Fruit fly (Drosophila melanogaster) whole organism, embryonic: ENCODE data around the gene ClC-c.

ENCODE experiments used
- ATbp ChIP-seq: fragments of 200-800 bp; sonication (Bioruptor generic); optimal IDR thresholded peaks from 2 replicates; lab custom pipeline; 2017; ENCODE audit warnings: missing biosample characterization, mild to moderate bottlenecking, missing genetic modification characterization, missing genetic modification reagents
- Adf1 ChIP-seq: fragments of 200-800 bp; sonication (Bioruptor generic); IDR thresholded peaks from 2 replicates; pipeline ENCODE4 v1.3.6; 2022; ENCODE audit warnings: missing biosample characterization, missing genetic modification characterization
- B-H1 ChIP-seq: fragments of 200-800 bp; sonication (Bioruptor generic); IDR thresholded peaks from 3 replicates; pipeline ENCODE4 v1.3.6; 2022; ENCODE audit warnings: missing biosample characterization, missing genetic modification characterization
- CG10147 ChIP-seq: fragments of 200-800 bp; sonication (Bioruptor generic); optimal IDR thresholded peaks from 2 replicates; lab custom pipeline; 2019; ENCODE audit warnings: missing biosample characterization, mild to moderate bottlenecking, missing genetic modification characterization, moderate library complexity
- CG10267 ChIP-seq: fragments of 200-800 bp; sonication (Bioruptor generic); optimal IDR thresholded peaks from 2 replicates; lab custom pipeline; 2018; ENCODE audit warnings: missing biosample characterization, mild to moderate bottlenecking, missing genetic modification characterization, moderate library complexity
- CG10321 ChIP-seq: fragments of 200-800 bp; sonication (Bioruptor generic); IDR thresholded peaks from 2 replicates; pipeline ENCODE4 v1.3.6; 2022; ENCODE audit warnings: missing biosample characterization, missing genetic modification characterization
- CG10654 ChIP-seq: fragments of 200-800 bp; sonication (Bioruptor generic); optimal IDR thresholded peaks from 2 replicates; lab custom pipeline; 2016; ENCODE audit warnings: missing biosample characterization, missing genetic modification characterization
- CG11247 ChIP-seq: fragments of 200-800 bp; sonication (Bioruptor generic); IDR thresholded peaks from 2 replicates; pipeline ENCODE4 v1.3.6; 2022; ENCODE audit warnings: missing biosample characterization, missing genetic modification characterization
- CG11560 ChIP-seq: fragments of 200-800 bp; sonication (Bioruptor generic); IDR thresholded peaks from 3 replicates; pipeline ENCODE4 v1.3.6; 2022; ENCODE audit warnings: missing biosample characterization, missing genetic modification characterization
- CG12942 ChIP-seq: fragments of 200-800 bp; sonication (Bioruptor generic); optimal IDR thresholded peaks from 3 replicates; lab custom pipeline; 2016; ENCODE audit warnings: missing biosample characterization, missing genetic modification characterization
- CG13287 ChIP-seq: fragments of 200-800 bp; sonication (Bioruptor generic); IDR thresholded peaks from 2 replicates; pipeline ENCODE4 v1.3.6; 2022; ENCODE audit warnings: missing biosample characterization, missing genetic modification characterization; ENCODE audit not compliant: partially characterized antibody
- CG15479 ChIP-seq: fragments of 200-800 bp; sonication (Bioruptor generic); optimal IDR thresholded peaks from 3 replicates; lab custom pipeline; 2019; ENCODE audit warnings: missing biosample characterization, mild to moderate bottlenecking, missing genetic modification characterization, moderate library complexity
- CG17568 ChIP-seq: fragments of 200-800 bp; sonication (Bioruptor generic); optimal IDR thresholded peaks from 2 replicates; lab custom pipeline; 2018; ENCODE audit warnings: missing biosample characterization, mild to moderate bottlenecking, missing genetic modification characterization, moderate library complexity
- CG1792 ChIP-seq: fragments of 200-800 bp; sonication (Bioruptor generic); optimal IDR thresholded peaks from 2 replicates; lab custom pipeline; 2016; ENCODE audit warnings: missing biosample characterization, missing genetic modification characterization
- CG31224 ChIP-seq: fragments of 200-800 bp; sonication (Bioruptor generic); IDR thresholded peaks from 2 replicates; pipeline ENCODE4 v1.3.6; 2022; ENCODE audit warnings: missing biosample characterization, missing genetic modification characterization
- CG4404 ChIP-seq: fragments of 200-800 bp; sonication (Bioruptor generic); IDR thresholded peaks from 2 replicates; pipeline ENCODE4 v1.3.6; 2022; ENCODE audit warnings: missing biosample characterization, missing genetic modification characterization
- CG4424 ChIP-seq: fragments of 200-800 bp; sonication (Bioruptor generic); optimal IDR thresholded peaks from 3 replicates; lab custom pipeline; 2016; ENCODE audit warnings: missing biosample characterization, missing genetic modification characterization
- CG5953 ChIP-seq: fragments of 200-800 bp; sonication (Bioruptor generic); IDR thresholded peaks from 2 replicates; pipeline ENCODE4 v1.3.6; 2022; ENCODE audit warnings: missing biosample characterization, missing genetic modification characterization
- CG6689 ChIP-seq: fragments of 200-800 bp; sonication (Bioruptor generic); IDR thresholded peaks from 2 replicates; pipeline ENCODE4 v1.3.6; 2022; ENCODE audit warnings: missing biosample characterization, missing genetic modification characterization
- CG6813 ChIP-seq: fragments of 200-800 bp; sonication (Bioruptor generic); optimal IDR thresholded peaks from 2 replicates; lab custom pipeline; 2017; ENCODE audit warnings: missing biosample characterization, missing genetic modification characterization, mild to moderate bottlenecking, moderate library complexity, missing genetic modification reagents
- CG6854 ChIP-seq: fragments of 200-800 bp; sonication (Bioruptor generic); optimal IDR thresholded peaks from 3 replicates; lab custom pipeline; 2017; ENCODE audit warnings: missing biosample characterization, mild to moderate bottlenecking, missing genetic modification characterization
- CG7372 ChIP-seq: fragments of 200-800 bp; sonication (Bioruptor generic); IDR thresholded peaks from 2 replicates; pipeline ENCODE4 v1.3.6; 2022; ENCODE audit warnings: missing biosample characterization, missing genetic modification characterization
- CG8359 ChIP-seq: fragments of 200-800 bp; sonication (Bioruptor generic); optimal IDR thresholded peaks from 2 replicates; lab custom pipeline; 2017; ENCODE audit warnings: missing biosample characterization, mild to moderate bottlenecking, missing genetic modification characterization, borderline replicate concordance
- Dad ChIP-seq: fragments of 200-800 bp; sonication (Bioruptor generic); optimal IDR thresholded peaks from 3 replicates; lab custom pipeline; 2016; ENCODE audit warnings: missing biosample characterization, missing genetic modification characterization
- Dip2 ChIP-seq: fragments of 200-800 bp; sonication (Bioruptor generic); IDR thresholded peaks from 2 replicates; pipeline ENCODE4 v1.3.6; 2022; ENCODE audit warnings: missing biosample characterization, missing genetic modification characterization
- H2.0 ChIP-seq: fragments of 200-800 bp; sonication (Bioruptor generic); IDR thresholded peaks from 2 replicates; pipeline ENCODE4 v1.3.6; 2022; ENCODE audit warnings: missing biosample characterization, missing genetic modification characterization
- HHEX ChIP-seq: fragments of 200-800 bp; sonication (Bioruptor generic); optimal IDR thresholded peaks from 3 replicates; lab custom pipeline; 2017; ENCODE audit warnings: missing biosample characterization, mild to moderate bottlenecking, missing genetic modification characterization, missing genetic modification reagents
- HLH4C ChIP-seq: fragments of 200-800 bp; sonication (Bioruptor generic); IDR thresholded peaks from 3 replicates; pipeline ENCODE4 v1.3.6; 2022; ENCODE audit warnings: missing biosample characterization, missing genetic modification characterization; ENCODE audit not compliant: partially characterized antibody
- HmgD ChIP-seq: fragments of 200-800 bp; sonication (Bioruptor generic); optimal IDR thresholded peaks from 3 replicates; lab custom pipeline; 2016; ENCODE audit warnings: missing biosample characterization, missing genetic modification characterization
- Lim3 ChIP-seq: fragments of 200-800 bp; sonication (Bioruptor generic); IDR thresholded peaks from 2 replicates; pipeline ENCODE4 v1.3.6; 2022; ENCODE audit warnings: missing biosample characterization, missing genetic modification characterization
- Med ChIP-seq: fragments of 200-800 bp; sonication (Bioruptor generic); peaks from one replicate; lab custom pipeline; 2016; ENCODE audit warnings: missing biosample characterization, missing genetic modification characterization, mild to moderate bottlenecking, inconsistent platforms, moderate library complexity
- Nf-YB ChIP-seq: fragments of 200-800 bp; sonication (Bioruptor generic); optimal IDR thresholded peaks from 3 replicates; lab custom pipeline; 2019; ENCODE audit warnings: missing biosample characterization, mild to moderate bottlenecking, missing genetic modification characterization, moderate library complexity
- Oli ChIP-seq: fragments of 200-800 bp; sonication (Bioruptor generic); optimal IDR thresholded peaks from 2 replicates; lab custom pipeline; 2018; ENCODE audit warnings: missing biosample characterization, mild to moderate bottlenecking, missing genetic modification characterization, moderate library complexity
- Taf1 ChIP-seq: fragments of 200-800 bp; sonication (Bioruptor generic); IDR thresholded peaks from 2 replicates; pipeline ENCODE4 v1.3.6; 2022; ENCODE audit warnings: missing biosample characterization, missing genetic modification characterization
- abd-A ChIP-seq: fragments of 200-800 bp; sonication (Bioruptor generic); optimal IDR thresholded peaks from 3 replicates; lab custom pipeline; 2019; ENCODE audit warnings: missing biosample characterization, mild to moderate bottlenecking, missing genetic modification characterization, moderate library complexity
- br ChIP-seq: fragments of >200 bp; optimal IDR thresholded peaks from 2 replicates; lab custom pipeline; 2017
- cad ChIP-seq: fragments of >200 bp; optimal IDR thresholded peaks from 2 replicates; lab custom pipeline; 2017; ENCODE audit warnings: missing biosample characterization, missing genetic modification characterization
- crol ChIP-seq: fragments of 200-800 bp; sonication (Bioruptor generic); IDR thresholded peaks from 2 replicates; pipeline ENCODE4 v1.3.6; 2022; ENCODE audit warnings: missing biosample characterization, missing genetic modification characterization
- dm ChIP-seq: fragments of 200-800 bp; sonication (Bioruptor generic); optimal IDR thresholded peaks from 3 replicates; lab custom pipeline; 2016; ENCODE audit warnings: missing biosample characterization, missing genetic modification characterization
- fd64A ChIP-seq: fragments of 200-800 bp; sonication (Bioruptor generic); optimal IDR thresholded peaks from 3 replicates; lab custom pipeline; 2018; ENCODE audit warnings: missing biosample characterization, mild to moderate bottlenecking, missing genetic modification characterization
- jing ChIP-seq: fragments of 200-800 bp; sonication (Bioruptor generic); optimal IDR thresholded peaks from 2 replicates; lab custom pipeline; 2018; ENCODE audit warnings: missing biosample characterization, mild to moderate bottlenecking, missing genetic modification characterization
- kah ChIP-seq: fragments of 200-800 bp; sonication (Bioruptor generic); optimal IDR thresholded peaks from 2 replicates; lab custom pipeline; 2018; ENCODE audit warnings: missing biosample characterization, mild to moderate bottlenecking, missing genetic modification characterization
- lola ChIP-seq, 3 experiments: fragments of >200 bp in 2 of 3; fragments of 200-800 bp in 1 of 3; sonication (Bioruptor generic) in 1 of 3; optimal IDR thresholded peaks; 2 replicates each; lab custom pipeline; 2017 to 2019; ENCODE audit warnings: missing biosample characterization in 3 of 3, missing genetic modification characterization in 3 of 3, mild to moderate bottlenecking in 1 of 3, moderate library complexity in 1 of 3
- luna ChIP-seq: fragments of 200-800 bp; sonication (Bioruptor generic); optimal IDR thresholded peaks from 2 replicates; lab custom pipeline; 2016; ENCODE audit warnings: missing biosample characterization, missing genetic modification characterization
- sens ChIP-seq: fragments of 200-800 bp; sonication (Bioruptor generic); peaks from one replicate; lab custom pipeline; 2016; ENCODE audit warnings: missing biosample characterization, missing genetic modification characterization
- sob ChIP-seq: fragments of 200-800 bp; sonication (Bioruptor generic); IDR thresholded peaks from 2 replicates; pipeline ENCODE4 v1.3.6; 2022; ENCODE audit warnings: missing biosample characterization, missing genetic modification characterization
- sqz ChIP-seq: fragments of 200-800 bp; sonication (Bioruptor generic); optimal IDR thresholded peaks from 3 replicates; lab custom pipeline; 2018; ENCODE audit warnings: missing biosample characterization, mild to moderate bottlenecking, missing genetic modification characterization
- trem ChIP-seq: fragments of 200-800 bp; optimal IDR thresholded peaks from 3 replicates; lab custom pipeline; 2019; ENCODE audit warnings: missing biosample characterization, mild to moderate bottlenecking, missing genetic modification characterization, moderate library complexity
- unc-4 ChIP-seq: fragments of 200-800 bp; sonication (Bioruptor generic); IDR thresholded peaks from 2 replicates; pipeline ENCODE4 v1.3.6; 2022; ENCODE audit warnings: missing biosample characterization, missing genetic modification characterization; ENCODE audit not compliant: partially characterized antibody
- vfl ChIP-seq: fragments of 200-800 bp; sonication (Bioruptor generic); optimal IDR thresholded peaks from 2 replicates; lab custom pipeline; 2016; ENCODE audit warnings: missing biosample characterization, missing genetic modification characterization
- vnd ChIP-seq: fragments of 200-800 bp; sonication (Bioruptor generic); IDR thresholded peaks from 3 replicates; pipeline ENCODE4 v1.3.6; 2022; ENCODE audit warnings: missing biosample characterization, missing genetic modification characterization; ENCODE audit not compliant: partially characterized antibody
- zfh2 ChIP-seq: fragments of 200-800 bp; sonication (Bioruptor generic); optimal IDR thresholded peaks from 2 replicates; lab custom pipeline; 2016; ENCODE audit warnings: missing biosample characterization, missing genetic modification characterization

ClC-c gene

dm6 chr3L:16050887-16051258 lies 39.4 kb upstream of the ClC-c start, which contains the start of gene Diap1 (continued):
- TF ChIP-seq CG10321 (GFP tag; lab: Robert Waterston, UW) (no peak), HLH4C (GFP tag; lab: Robert Waterston, UW) (peak; percentile 91), Nf-YB (GFP tag; lab: Kevin White, UChicago) (no peak), B-H1 (GFP tag; lab: Robert Waterston, UW) (no peak), CG7372 (GFP tag; lab: Robert Waterston, UW) (no peak), CG4404 (GFP tag; lab: Robert Waterston, UW) (no peak), Adf1 (GFP tag; lab: Robert Waterston, UW) (no peak), abd-A (peak; percentile 7), CG13287 (GFP tag; lab: Robert Waterston, UW) (peak; percentile 94), Lim3 (GFP tag; lab: Robert Waterston, UW) (no peak), Dad (GFP tag; lab: Kevin White, UChicago) (peak; percentile 0), CG11247 (no peak; the same call in 1 of the 2 replicates), CG6689 (GFP tag; lab: Robert Waterston, UW) (no peak), Oli (tag; lab: Kevin White, UChicago) (no peak), CG6854 (GFP tag; lab: Kevin White, UChicago) (no peak), br (no peak), CG10267 (peak; percentile 59), sqz (GFP tag; lab: Kevin White, UChicago) (no peak), CG4424 (GFP tag; lab: Kevin White, UChicago) (no peak), HHEX (no peak), CG8359 (GFP tag; lab: Kevin White, UChicago) (no peak), kah (GFP tag; lab: Kevin White, UChicago) (no peak), unc-4 (peak; percentile 88), CG6813 (GFP tag; lab: Kevin White, UChicago) (no peak), CG17568 (GFP tag; lab: Kevin White, UChicago) (no peak), CG31224 (GFP tag; lab: Robert Waterston, UW) (no peak), cad (GFP tag; lab: Kevin White, UChicago) (no peak), zfh2 (GFP tag; lab: Kevin White, UChicago) (no peak), crol (GFP tag; lab: Robert Waterston, UW) (no peak; the same call in 1 of the 2 replicates), vnd (GFP tag; lab: Robert Waterston, UW) (peak; percentile 81; the same call in 2 of the 3 replicates), sens (GFP tag; lab: Kevin White, UChicago) (peak; percentile 87), Med (peak; percentile 84), jing (GFP tag; lab: Kevin White, UChicago) (no peak), Dip2 (no peak), CG5953 (GFP tag; lab: Robert Waterston, UW) (no peak), trem (tag; lab: Kevin White, UChicago) (peak; percentile 76), Taf1 (GFP tag; lab: Robert Waterston, UW) (no peak), luna (GFP tag; lab: Kevin White, UChicago) (no peak), sob (GFP tag; lab: Robert Waterston, UW) (no peak), vfl (no peak), CG12942 (GFP tag; lab: Kevin White, UChicago) (no peak), ATbp (GFP tag; lab: Kevin White, UChicago) (no peak), lola (GFP tag; optimal IDR thresholded peaks at IDR 0.05; lab: Kevin White, UChicago) (no peak), CG1792 (no peak), CG15479 (GFP tag; lab: Kevin White, UChicago) (no peak), H2.0 (GFP tag; lab: Robert Waterston, UW) (no peak), dm (GFP tag; lab: Kevin White, UChicago) (no peak), CG11560 (tag; lab: Robert Waterston, UW) (peak; percentile 100), fd64A (GFP tag; lab: Kevin White, UChicago) (no peak), HmgD (GFP tag; lab: Kevin White, UChicago) (no peak), CG10654 (GFP tag; lab: Kevin White, UChicago) (peak; percentile 6), CG10147 (GFP tag; lab: Kevin White, UChicago) (no peak)
